Worm (Caenorhabditis elegans) whole organism, young adult: ENCODE data around the gene toc-1.
A peak's percentile ranks its signal among the peaks of the same experiment; 100 is the strongest.

Source experiments
- B0019.2 ChIP-seq: fragments of 200-800 bp; sonication (Bioruptor generic); conservative IDR thresholded peaks from 2 replicates; pipeline ENCODE4 v1.3.6; 2022; ENCODE audit warnings: missing genetic modification reagents, missing genetic modification characterization, missing compliant biosample characterization
- B0261.1 ChIP-seq: sonication (generic microtip); optimal IDR thresholded peaks from 2 replicates; lab custom pipeline; 2016; ENCODE audit warnings: mild to moderate bottlenecking, missing genetic modification characterization, moderate library complexity, missing compliant biosample characterization
- F22D6.2 ChIP-seq: sonication (generic microtip); optimal IDR thresholded peaks from 2 replicates; lab custom pipeline; 2016; ENCODE audit warnings: mild to moderate bottlenecking, missing genetic modification characterization, missing compliant biosample characterization
- F37B4.10 ChIP-seq: fragments of 200-800 bp; sonication (Bioruptor generic); IDR thresholded peaks from 2 replicates; pipeline ENCODE4 v1.3.6; 2022; ENCODE audit warnings: missing genetic modification characterization, missing compliant biosample characterization
- F57A8.1 ChIP-seq: fragments of 200-800 bp; sonication (Bioruptor generic); optimal IDR thresholded peaks from 2 replicates; lab custom pipeline; 2018; ENCODE audit warnings: mild to moderate bottlenecking, missing genetic modification characterization, moderate library complexity, missing compliant biosample characterization
- K11D2.4 ChIP-seq: fragments of 200-800 bp; sonication (Bioruptor generic); IDR thresholded peaks from 2 replicates; pipeline ENCODE4 v1.3.6; 2022; ENCODE audit warnings: missing genetic modification reagents, missing genetic modification characterization, missing compliant biosample characterization
- K12H6.12 ChIP-seq: fragments of 200-800 bp; sonication (Bioruptor generic); optimal IDR thresholded peaks from 2 replicates; lab custom pipeline; 2018; ENCODE audit warnings: mild to moderate bottlenecking, missing genetic modification characterization, missing compliant biosample characterization
- T07F8.4 ChIP-seq: sonication (generic microtip); optimal IDR thresholded peaks from 2 replicates; lab custom pipeline; 2016; ENCODE audit warnings: mild to moderate bottlenecking, missing genetic modification characterization, moderate library complexity, missing compliant biosample characterization
- Y79H2A.3 ChIP-seq: fragments of 200-800 bp; sonication (Bioruptor generic); conservative IDR thresholded peaks from 2 replicates; pipeline ENCODE4 v1.3.6; 2022; ENCODE audit warnings: missing genetic modification reagents, missing genetic modification characterization, missing compliant biosample characterization
- akir-1 ChIP-seq: fragments of 200-800 bp; sonication (Bioruptor generic); optimal IDR thresholded peaks from 2 replicates; lab custom pipeline; 2018; ENCODE audit warnings: mild to moderate bottlenecking, missing genetic modification characterization, moderate library complexity, missing compliant biosample characterization
- ama-1 ChIP-seq, 3 experiments: fragments of 150-350 bp in 1 of 3; sonication (generic microtip) in 2 of 3; optimal IDR thresholded peaks; 2 replicates each; lab custom pipeline; 2014 to 2018; ENCODE audit warnings: missing biosample characterization in 2 of 3, missing genetic modification characterization in 2 of 3, missing genetic modification reagents in 2 of 3
- attf-6 ChIP-seq: fragments of 200-800 bp; sonication (Bioruptor generic); IDR thresholded peaks from 2 replicates; pipeline ENCODE4 v1.3.6; 2022; ENCODE audit warnings: missing genetic modification reagents, missing genetic modification characterization, missing compliant biosample characterization
- ccch-3 ChIP-seq: fragments of 200-800 bp; sonication (Bioruptor generic); optimal IDR thresholded peaks from 2 replicates; lab custom pipeline; 2018; ENCODE audit warnings: mild to moderate bottlenecking, missing genetic modification characterization, missing compliant biosample characterization
- ceh-100 ChIP-seq: fragments of 200-800 bp; sonication (Bioruptor generic); IDR thresholded peaks from 2 replicates; pipeline ENCODE4 v1.3.6; 2022; ENCODE audit warnings: missing genetic modification reagents, missing genetic modification characterization, missing compliant biosample characterization
- ceh-79 ChIP-seq: sonication (generic microtip); optimal IDR thresholded peaks from 2 replicates; lab custom pipeline; 2017; ENCODE audit warnings: mild to moderate bottlenecking, missing genetic modification characterization, missing compliant biosample characterization
- ceh-91 ChIP-seq: fragments of 200-800 bp; sonication (Bioruptor generic); IDR thresholded peaks from 2 replicates; pipeline ENCODE4 v1.3.6; 2022; ENCODE audit warnings: missing genetic modification reagents, missing genetic modification characterization, missing compliant biosample characterization
- die-1 ChIP-seq: sonication (generic microtip); optimal IDR thresholded peaks from 2 replicates; lab custom pipeline; 2016; ENCODE audit warnings: missing genotype, mild to moderate bottlenecking, missing genetic modification characterization, missing compliant biosample characterization
- dox-1 ChIP-seq: fragments of 200-800 bp; sonication (Bioruptor generic); IDR thresholded peaks from 2 replicates; pipeline ENCODE4 v1.3.6; 2022; ENCODE audit warnings: missing genetic modification reagents, missing genetic modification characterization, missing compliant biosample characterization
- dpl-1 ChIP-seq: fragments of 150-350 bp; optimal IDR thresholded peaks from 2 replicates; lab custom pipeline; 2014; ENCODE audit warnings: missing biosample characterization, missing genetic modification reagents, missing genetic modification characterization
- efl-1 ChIP-seq: fragments of 150-350 bp; optimal IDR thresholded peaks from 2 replicates; lab custom pipeline; 2014; ENCODE audit warnings: missing biosample characterization, missing genetic modification reagents, missing genetic modification characterization
- egl-44 ChIP-seq: fragments of 200-800 bp; sonication (Bioruptor generic); IDR thresholded peaks from 2 replicates; pipeline ENCODE4 v1.3.6; 2022; ENCODE audit warnings: missing genetic modification reagents, missing genetic modification characterization, missing compliant biosample characterization
- egrh-3 ChIP-seq: fragments of 200-800 bp; sonication (Bioruptor generic); IDR thresholded peaks from 2 replicates; pipeline ENCODE4 v1.3.6; 2022; ENCODE audit warnings: missing genetic modification reagents, missing genetic modification characterization, missing compliant biosample characterization
- ekl-4 ChIP-seq: fragments of 200-800 bp; sonication (Bioruptor generic); IDR thresholded peaks from 2 replicates; pipeline ENCODE4 v1.3.6; 2022; ENCODE audit warnings: missing genetic modification reagents, missing genetic modification characterization, missing compliant biosample characterization
- ets-4 ChIP-seq: fragments of 200-800 bp; sonication (Bioruptor generic); optimal IDR thresholded peaks from 2 replicates; lab custom pipeline; 2018; ENCODE audit warnings: mild to moderate bottlenecking, missing genetic modification characterization, missing compliant biosample characterization
- fkh-3 ChIP-seq: sonication (generic microtip); optimal IDR thresholded peaks from 2 replicates; lab custom pipeline; 2016; ENCODE audit warnings: mild to moderate bottlenecking, missing genetic modification characterization, missing compliant biosample characterization
- him-1 ChIP-seq: sonication (generic microtip); optimal IDR thresholded peaks from 2 replicates; lab custom pipeline; 2016; ENCODE audit warnings: missing genotype, missing genetic modification reagents, missing genetic modification characterization, missing compliant biosample characterization
- hmg-1.2 ChIP-seq: fragments of 200-800 bp; sonication (Bioruptor generic); IDR thresholded peaks from 2 replicates; pipeline ENCODE4 v1.3.6; 2022; ENCODE audit warnings: missing genetic modification reagents, missing genetic modification characterization, missing compliant biosample characterization
- lag-1 ChIP-seq: fragments of 200-800 bp; sonication (Bioruptor generic); IDR thresholded peaks from 2 replicates; pipeline ENCODE4 v1.3.6; 2022; ENCODE audit warnings: missing genetic modification reagents, missing genetic modification characterization, missing compliant biosample characterization
- lin-40 ChIP-seq: sonication (generic microtip); optimal IDR thresholded peaks from 2 replicates; lab custom pipeline; 2016; ENCODE audit warnings: missing genetic modification characterization, mild to moderate bottlenecking, missing compliant biosample characterization, missing genotype, missing genetic modification reagents
- lin-54 ChIP-seq: fragments of 200-800 bp; sonication (Bioruptor generic); optimal IDR thresholded peaks from 2 replicates; lab custom pipeline; 2018; ENCODE audit warnings: mild to moderate bottlenecking, missing genetic modification characterization, missing compliant biosample characterization
- lir-1 ChIP-seq: fragments of 200-800 bp; sonication (Bioruptor generic); conservative IDR thresholded peaks from 2 replicates; pipeline ENCODE4 v1.3.6; 2022; ENCODE audit warnings: missing genetic modification reagents, missing genetic modification characterization, missing compliant biosample characterization
- madf-3 ChIP-seq: fragments of 200-800 bp; sonication (Bioruptor generic); IDR thresholded peaks from 2 replicates; pipeline ENCODE4 v1.3.6; 2022; ENCODE audit warnings: missing genetic modification reagents, missing genetic modification characterization, missing compliant biosample characterization
- mel-28 ChIP-seq: sonication (generic microtip); optimal IDR thresholded peaks from 2 replicates; lab custom pipeline; 2016; ENCODE audit warnings: borderline replicate concordance, mild to moderate bottlenecking, missing genetic modification characterization, missing compliant biosample characterization
- mxl-1 ChIP-seq: sonication (generic microtip); optimal IDR thresholded peaks from 2 replicates; lab custom pipeline; 2016; ENCODE audit warnings: missing genetic modification characterization, missing compliant biosample characterization
- nfya-1 ChIP-seq: sonication (generic microtip); optimal IDR thresholded peaks from 2 replicates; lab custom pipeline; 2017; ENCODE audit warnings: antibody characterized with exemption, missing compliant biosample characterization, missing genetic modification characterization, borderline replicate concordance; ENCODE audit not compliant: insufficient read depth
- nhr-80 ChIP-seq: sonication (generic microtip); optimal IDR thresholded peaks from 2 replicates; lab custom pipeline; 2016; ENCODE audit warnings: missing genetic modification characterization, missing compliant biosample characterization
- nhr-90 ChIP-seq: sonication (generic microtip); optimal IDR thresholded peaks from 2 replicates; lab custom pipeline; 2016; ENCODE audit warnings: missing genotype, mild to moderate bottlenecking, missing genetic modification characterization, missing compliant biosample characterization
- pha-4 ChIP-seq: fragments of 150-350 bp; sonication (generic microtip); optimal IDR thresholded peaks from 2 replicates; lab custom pipeline; 2014; ENCODE audit warnings: missing biosample characterization, missing genetic modification reagents, missing genetic modification characterization
- sea-2 ChIP-seq: fragments of 200-800 bp; sonication (Bioruptor generic); IDR thresholded peaks from 2 replicates; pipeline ENCODE4 v1.3.6; 2022; ENCODE audit warnings: missing genetic modification characterization, missing compliant biosample characterization
- snpc-3.4 ChIP-seq: sonication (generic microtip); optimal IDR thresholded peaks from 2 replicates; lab custom pipeline; 2017; ENCODE audit warnings: missing genetic modification characterization, mild to moderate bottlenecking, missing compliant biosample characterization, antibody characterized with exemption, moderate library complexity, missing genotype, missing genetic modification reagents
- somi-1 ChIP-seq: fragments of 200-800 bp; sonication (Bioruptor generic); optimal IDR thresholded peaks from 2 replicates; lab custom pipeline; 2018; ENCODE audit warnings: mild to moderate bottlenecking, missing genetic modification characterization, missing compliant biosample characterization
- sptf-2 ChIP-seq: fragments of 200-800 bp; sonication (Bioruptor generic); optimal IDR thresholded peaks from 2 replicates; lab custom pipeline; 2018; ENCODE audit warnings: mild to moderate bottlenecking, missing genetic modification characterization, missing compliant biosample characterization
- tbp1 ChIP-seq: fragments of 200-800 bp; sonication (Bioruptor generic); optimal IDR thresholded peaks from 2 replicates; lab custom pipeline; 2018; ENCODE audit warnings: mild to moderate bottlenecking, missing genetic modification characterization, missing compliant biosample characterization
- tbx-9 ChIP-seq: sonication (generic microtip); optimal IDR thresholded peaks from 2 replicates; lab custom pipeline; 2016; ENCODE audit warnings: borderline replicate concordance, missing genetic modification characterization, inconsistent platforms, missing compliant biosample characterization
- xnd-1 ChIP-seq: sonication (generic microtip); optimal IDR thresholded peaks from 2 replicates; lab custom pipeline; 2016; ENCODE audit warnings: missing genotype, missing genetic modification reagents, missing genetic modification characterization, missing compliant biosample characterization
- ztf-18 ChIP-seq: sonication (generic microtip); optimal IDR thresholded peaks from 2 replicates; lab custom pipeline; 2016; ENCODE audit warnings: missing genotype, mild to moderate bottlenecking, missing genetic modification characterization, missing compliant biosample characterization
- ztf-22 ChIP-seq: fragments of 200-800 bp; sonication (Bioruptor generic); optimal IDR thresholded peaks from 2 replicates; lab custom pipeline; 2018; ENCODE audit warnings: mild to moderate bottlenecking, missing genetic modification characterization, moderate library complexity, missing compliant biosample characterization
- ztf-25 ChIP-seq: fragments of 200-800 bp; sonication (Bioruptor generic); IDR thresholded peaks from 2 replicates; pipeline ENCODE4 v1.3.6; 2022; ENCODE audit warnings: missing genetic modification reagents, missing genetic modification characterization, missing compliant biosample characterization
- ztf-26 ChIP-seq: sonication (generic microtip); optimal IDR thresholded peaks from 2 replicates; lab custom pipeline; 2017; ENCODE audit warnings: missing genetic modification characterization, missing compliant biosample characterization

Gene toc-1

ce11 chrIII:5227831-5228467 lies 47.1 kb upstream of the toc-1 start, which contains the start of the genes C34E10.12, C34E10.10 and atp-2 (continued):
- TF ChIP-seq snpc-3.4 (tag; lab: Kevin White, UChicago) (peak; percentile 62), F22D6.2 (tag; lab: Kevin White, UChicago) (no peak), lir-1 (no peak), lin-54 (GFP tag; lab: Kevin White, UChicago) (peak; percentile 71), nhr-90 (tag; lab: Kevin White, UChicago) (no peak), egrh-3 (GFP tag; lab: Robert Waterston, UW) (peak; percentile 50), nfya-1 (tag; lab: Kevin White, UChicago) (no peak), F37B4.10 (no peak), ets-4 (GFP tag; lab: Kevin White, UChicago) (no peak), ztf-22 (GFP tag; lab: Kevin White, UChicago) (no peak), ceh-91 (GFP tag; lab: Robert Waterston, UW) (no peak), sptf-2 (GFP tag; lab: Kevin White, UChicago) (no peak), somi-1 (no peak), dpl-1 (GFP tag; lab: Kevin White, UChicago) (peak; percentile 58), efl-1 (GFP tag; lab: Kevin White, UChicago) (no peak), ccch-3 (GFP tag; lab: Kevin White, UChicago) (no peak), ceh-79 (tag; lab: Kevin White, UChicago) (no peak), ztf-18 (peak; percentile 12), ztf-25 (no peak), F57A8.1 (GFP tag; lab: Kevin White, UChicago) (no peak), K12H6.12 (no peak), B0019.2 (GFP tag; lab: Robert Waterston, UW) (no peak), lag-1 (GFP tag; lab: Robert Waterston, UW) (no peak), ceh-100 (GFP tag; lab: Robert Waterston, UW) (peak; percentile 57; the same call in 1 of the 2 replicates), K11D2.4 (GFP tag; lab: Robert Waterston, UW) (peak; percentile 20; the same call in 1 of the 2 replicates), ekl-4 (GFP tag; lab: Robert Waterston, UW) (peak; percentile 59), Y79H2A.3 (GFP tag; lab: Robert Waterston, UW) (no peak), akir-1 (GFP tag; lab: Kevin White, UChicago) (no peak), ztf-26 (peak; percentile 19), tbp1 (peak; percentile 61), hmg-1.2 (GFP tag; lab: Robert Waterston, UW) (peak; percentile 47; the same call in 1 of the 2 replicates), madf-3 (GFP tag; lab: Robert Waterston, UW) (no peak), mxl-1 (tag; lab: Kevin White, UChicago) (no peak), sea-2 (GFP tag; lab: Robert Waterston, UW) (no peak), xnd-1 (tag; lab: Kevin White, UChicago) (no peak), ama-1 (optimal IDR thresholded peaks at IDR 0.05; lab: Kevin White, UChicago) (no peak), ama-1 (GFP tag; optimal IDR thresholded peaks at IDR 0.05; lab: Kevin White, UChicago) (no peak), lin-40 (tag; lab: Kevin White, UChicago) (peak; percentile 64), attf-6 (GFP tag; lab: Robert Waterston, UW) (no peak), die-1 (no peak), dox-1 (peak; percentile 56), T07F8.4 (tag; lab: Kevin White, UChicago) (no peak), tbx-9 (tag; lab: Kevin White, UChicago) (no peak), B0261.1 (no peak), him-1 (no peak), mel-28 (tag; lab: Kevin White, UChicago) (no peak), pha-4 (tag; lab: Kevin White, UChicago) (peak; percentile 11), egl-44 (GFP tag; lab: Robert Waterston, UW) (no peak), fkh-3 (tag; lab: Kevin White, UChicago) (no peak), nhr-80 (tag; lab: Kevin White, UChicago) (peak; percentile 38)
